Worm (Caenorhabditis elegans) whole organism, young adult: ENCODE data around the gene srd-46.

Source experiments
- C17E4.6 ChIP-seq: fragments of 200-800 bp; sonication (Bioruptor generic); IDR thresholded peaks from 2 replicates; pipeline ENCODE4 v1.3.6; 2022; ENCODE audit warnings: missing genetic modification reagents, missing genetic modification characterization, missing compliant biosample characterization
- F22D6.2 ChIP-seq: sonication (generic microtip); optimal IDR thresholded peaks from 2 replicates; lab custom pipeline; 2016; ENCODE audit warnings: mild to moderate bottlenecking, missing genetic modification characterization, missing compliant biosample characterization
- F55B11.4 ChIP-seq: sonication (generic microtip); optimal IDR thresholded peaks from 2 replicates; lab custom pipeline; 2016; ENCODE audit warnings: missing compliant biosample characterization, missing genetic modification characterization, borderline replicate concordance; ENCODE audit not compliant: insufficient read depth
- Y53G8AR.9 ChIP-seq: fragments of 200-800 bp; sonication (Bioruptor generic); conservative IDR thresholded peaks from 2 replicates; pipeline ENCODE4 v1.3.6; 2022; ENCODE audit warnings: missing genetic modification reagents, missing genetic modification characterization, missing compliant biosample characterization
- akir-1 ChIP-seq: fragments of 200-800 bp; sonication (Bioruptor generic); optimal IDR thresholded peaks from 2 replicates; lab custom pipeline; 2018; ENCODE audit warnings: mild to moderate bottlenecking, missing genetic modification characterization, moderate library complexity, missing compliant biosample characterization
- aptf-2 ChIP-seq: fragments of 200-800 bp; sonication (Bioruptor generic); conservative IDR thresholded peaks from 2 replicates; pipeline ENCODE4 v1.3.6; 2022; ENCODE audit warnings: missing genetic modification reagents, missing genetic modification characterization, missing compliant biosample characterization
- atf-7 ChIP-seq: sonication (generic microtip); optimal IDR thresholded peaks from 2 replicates; lab custom pipeline; 2017; ENCODE audit warnings: mild to moderate bottlenecking, missing genetic modification characterization, missing compliant biosample characterization
- cebp-1 ChIP-seq, 2 experiments: fragments of 200-800 bp in 1 of 2; sonication (Bioruptor generic) in 1 of 2; sonication (generic microtip) in 1 of 2; IDR thresholded peaks in 1 of 2; optimal IDR thresholded peaks in 1 of 2; 2 replicates each; pipeline versions ENCODE4 v1.3.6 to Lab custom; 2017 to 2022; ENCODE audit warnings: missing compliant biosample characterization in 2 of 2, missing genetic modification characterization in 2 of 2, mild to moderate bottlenecking in 1 of 2, missing genetic modification reagents in 1 of 2, moderate library complexity in 1 of 2
- ceh-100 ChIP-seq: fragments of 200-800 bp; sonication (Bioruptor generic); IDR thresholded peaks from 2 replicates; pipeline ENCODE4 v1.3.6; 2022; ENCODE audit warnings: missing genetic modification reagents, missing genetic modification characterization, missing compliant biosample characterization
- ceh-40 ChIP-seq: fragments of 200-800 bp; sonication (Bioruptor generic); IDR thresholded peaks from 2 replicates; pipeline ENCODE4 v1.3.6; 2022; ENCODE audit warnings: missing genetic modification characterization, missing compliant biosample characterization
- dpl-1 ChIP-seq: fragments of 150-350 bp; optimal IDR thresholded peaks from 2 replicates; lab custom pipeline; 2014; ENCODE audit warnings: missing biosample characterization, missing genetic modification reagents, missing genetic modification characterization
- efl-1 ChIP-seq: fragments of 150-350 bp; optimal IDR thresholded peaks from 2 replicates; lab custom pipeline; 2014; ENCODE audit warnings: missing biosample characterization, missing genetic modification reagents, missing genetic modification characterization
- egl-44 ChIP-seq: fragments of 200-800 bp; sonication (Bioruptor generic); IDR thresholded peaks from 2 replicates; pipeline ENCODE4 v1.3.6; 2022; ENCODE audit warnings: missing genetic modification reagents, missing genetic modification characterization, missing compliant biosample characterization
- hmg-1.2 ChIP-seq: fragments of 200-800 bp; sonication (Bioruptor generic); IDR thresholded peaks from 2 replicates; pipeline ENCODE4 v1.3.6; 2022; ENCODE audit warnings: missing genetic modification reagents, missing genetic modification characterization, missing compliant biosample characterization
- hsf-1 ChIP-seq: fragments of 200-800 bp; sonication (Bioruptor generic); IDR thresholded peaks from 2 replicates; pipeline ENCODE4 v1.3.6; 2022; ENCODE audit warnings: missing genetic modification reagents, missing genetic modification characterization, missing compliant biosample characterization
- lin-35 ChIP-seq, 3 experiments: fragments of 150-350 bp in 2 of 3; sonication (generic microtip) in 1 of 3; optimal IDR thresholded peaks; 2 replicates each; lab custom pipeline; 2014 to 2018; ENCODE audit warnings: missing biosample characterization in 3 of 3, missing genetic modification characterization in 3 of 3, missing genetic modification reagents in 3 of 3
- mcd-1 ChIP-seq: fragments of 200-800 bp; sonication (Bioruptor generic); IDR thresholded peaks from 2 replicates; pipeline ENCODE4 v1.3.6; 2022; ENCODE audit warnings: missing genetic modification reagents, missing genetic modification characterization, missing compliant biosample characterization
- nhr-80 ChIP-seq: sonication (generic microtip); optimal IDR thresholded peaks from 2 replicates; lab custom pipeline; 2016; ENCODE audit warnings: missing genetic modification characterization, missing compliant biosample characterization
- pha-4 ChIP-seq: fragments of 150-350 bp; sonication (generic microtip); optimal IDR thresholded peaks from 2 replicates; lab custom pipeline; 2014; ENCODE audit warnings: missing biosample characterization, missing genetic modification reagents, missing genetic modification characterization
- rcor-1 ChIP-seq: fragments of 200-800 bp; sonication (Bioruptor generic); IDR thresholded peaks from 2 replicates; pipeline ENCODE4 v1.3.6; 2022; ENCODE audit warnings: missing genetic modification reagents, missing genetic modification characterization, missing compliant biosample characterization
- rec-8 ChIP-seq, 2 experiments: sonication (generic microtip); optimal IDR thresholded peaks; 2 replicates each; lab custom pipeline; 2016; ENCODE audit warnings: mild to moderate bottlenecking in 2 of 2, missing genetic modification characterization in 2 of 2, missing genetic modification reagents in 2 of 2, missing genotype in 2 of 2, missing biosample characterization in 1 of 2, missing compliant biosample characterization in 1 of 2, moderate library complexity in 1 of 2
- rpc-1 ChIP-seq, 2 experiments: fragments of 150-350 bp in 1 of 2; sonication (generic microtip) in 1 of 2; optimal IDR thresholded peaks; 2 replicates each; lab custom pipeline; 2014 to 2018; ENCODE audit warnings: missing biosample characterization in 1 of 2, missing genetic modification characterization in 1 of 2, missing genetic modification reagents in 1 of 2, missing genotype in 1 of 2
- snpc-1.1 ChIP-seq: sonication (generic microtip); optimal IDR thresholded peaks from 2 replicates; lab custom pipeline; 2017; ENCODE audit warnings: missing genetic modification characterization, mild to moderate bottlenecking, missing compliant biosample characterization, antibody characterized with exemption, moderate library complexity, missing genotype, missing genetic modification reagents; ENCODE audit not compliant: insufficient read depth
- snpc-1.3 ChIP-seq: sonication (generic microtip); optimal IDR thresholded peaks from 2 replicates; lab custom pipeline; 2017; ENCODE audit warnings: missing genetic modification characterization, mild to moderate bottlenecking, missing compliant biosample characterization, antibody characterized with exemption, moderate library complexity, missing genotype, missing genetic modification reagents; ENCODE audit not compliant: insufficient read depth
- somi-1 ChIP-seq: fragments of 200-800 bp; sonication (Bioruptor generic); optimal IDR thresholded peaks from 2 replicates; lab custom pipeline; 2018; ENCODE audit warnings: mild to moderate bottlenecking, missing genetic modification characterization, missing compliant biosample characterization
- tlf-1 ChIP-seq: fragments of 200-800 bp; sonication (Bioruptor generic); optimal IDR thresholded peaks from 2 replicates; lab custom pipeline; 2018; ENCODE audit warnings: mild to moderate bottlenecking, missing genetic modification characterization, missing compliant biosample characterization
- zfh-2 ChIP-seq: fragments of 200-800 bp; sonication (Bioruptor generic); conservative IDR thresholded peaks from 2 replicates; pipeline ENCODE4 v1.3.6; 2022; ENCODE audit warnings: missing genetic modification reagents, missing genetic modification characterization, missing compliant biosample characterization
- ztf-28 ChIP-seq: fragments of 200-800 bp; sonication (Bioruptor generic); IDR thresholded peaks from 2 replicates; pipeline ENCODE4 v1.3.6; 2022; ENCODE audit warnings: missing genetic modification reagents, missing genetic modification characterization, missing compliant biosample characterization

Gene srd-46

DNA sequence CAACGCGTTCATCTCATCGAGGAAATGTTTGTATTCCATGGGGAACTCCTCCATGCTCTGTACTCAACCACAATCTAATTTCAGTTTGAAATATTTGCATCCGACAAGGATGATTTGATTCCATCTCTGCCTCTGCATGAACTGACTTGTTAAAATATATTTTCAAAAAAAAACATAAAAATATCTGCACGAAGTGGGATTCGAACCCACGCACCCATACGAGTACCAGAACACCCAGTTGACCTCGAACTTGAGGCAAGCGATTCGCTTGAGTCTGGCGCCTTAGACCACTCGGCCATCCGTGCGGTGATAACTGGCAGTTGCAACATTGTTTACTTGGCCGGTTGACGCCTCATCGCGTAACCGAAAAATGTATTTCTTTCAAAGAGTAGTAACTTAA, 15.9 kb downstream of the srd-46 start (continued):
- no peak for TF ChIP-seq lin-35 (GFP tag; optimal IDR thresholded peaks at IDR 0.05; lab: Kevin White, UChicago)
- peak; percentile 81 for TF ChIP-seq snpc-1.3 (tag; lab: Kevin White, UChicago)
- no peak for TF ChIP-seq F22D6.2 (tag; lab: Kevin White, UChicago)
- TF ChIP-seq rpc-1 (optimal IDR thresholded peaks at IDR 0.05; lab: Kevin White, UChicago) = peak; percentile 86
- peak; percentile 90 for TF ChIP-seq rpc-1 (tag; optimal IDR thresholded peaks at IDR 0.05; lab: Kevin White, UChicago)
- TF ChIP-seq Y53G8AR.9 (GFP tag; lab: Robert Waterston, UW) = no peak
- TF ChIP-seq aptf-2 (GFP tag; lab: Robert Waterston, UW) = no peak
- TF ChIP-seq ztf-28 (GFP tag; lab: Robert Waterston, UW) = no peak
- TF ChIP-seq hsf-1 (GFP tag; lab: Robert Waterston, UW) = peak; percentile 39; the same call in 1 of the 2 replicates

DNA sequence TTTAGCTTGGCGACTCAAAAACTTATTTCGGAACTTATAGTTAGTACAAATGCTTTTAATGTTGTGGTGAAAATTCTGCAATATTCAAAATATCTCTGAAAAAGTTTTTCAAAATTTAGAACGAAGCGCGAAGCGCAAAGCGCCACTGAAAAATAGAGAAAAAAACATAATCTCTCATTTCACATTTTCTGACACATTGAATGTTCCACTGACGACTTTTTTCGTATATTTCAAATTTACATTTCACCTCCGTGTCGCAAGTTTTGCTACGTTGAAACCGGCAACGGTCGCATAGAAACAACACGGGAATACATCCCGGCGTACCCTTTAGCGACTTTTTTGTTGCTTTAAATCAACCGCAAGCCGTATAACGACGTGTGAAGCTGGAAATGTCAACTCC, 16.4 kb downstream of the srd-46 start, which contains the start of gene F42F12.14:
TSS of gene F42F12.14 (plus strand) at position 301 of the 400 bp plus-strand sequence.
- TF ChIP-seq ceh-100 (GFP tag; lab: Robert Waterston, UW) = no peak

DNA sequence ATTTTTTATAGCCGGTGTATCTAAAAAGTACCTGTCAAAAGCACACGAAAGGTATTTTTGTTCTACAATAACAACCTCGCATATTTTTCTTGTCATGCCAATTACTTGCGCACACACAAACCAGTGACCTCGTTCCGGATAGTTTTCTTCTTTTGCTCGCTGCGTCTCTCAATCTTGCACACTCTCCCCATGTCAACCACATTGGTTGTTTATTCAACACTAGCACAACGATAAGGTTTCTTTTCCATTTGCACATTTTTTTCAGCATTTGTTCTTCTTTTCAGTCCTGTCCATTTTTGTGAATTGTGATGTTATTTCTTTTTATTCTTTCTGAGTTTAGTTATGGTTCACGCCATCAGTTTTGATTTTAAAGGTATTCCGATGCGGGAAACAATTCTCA, 18.3 kb downstream of the srd-46 start, which contains the start of gene F42F12.3:
TSS of gene F42F12.3 (plus strand) at position 372 of the 400 bp plus-strand sequence.
- TF ChIP-seq somi-1 = no peak
- TF ChIP-seq nhr-80 (tag; lab: Kevin White, UChicago) = peak; percentile 21
- TF ChIP-seq, all 124 proteins: peak for 1

DNA sequence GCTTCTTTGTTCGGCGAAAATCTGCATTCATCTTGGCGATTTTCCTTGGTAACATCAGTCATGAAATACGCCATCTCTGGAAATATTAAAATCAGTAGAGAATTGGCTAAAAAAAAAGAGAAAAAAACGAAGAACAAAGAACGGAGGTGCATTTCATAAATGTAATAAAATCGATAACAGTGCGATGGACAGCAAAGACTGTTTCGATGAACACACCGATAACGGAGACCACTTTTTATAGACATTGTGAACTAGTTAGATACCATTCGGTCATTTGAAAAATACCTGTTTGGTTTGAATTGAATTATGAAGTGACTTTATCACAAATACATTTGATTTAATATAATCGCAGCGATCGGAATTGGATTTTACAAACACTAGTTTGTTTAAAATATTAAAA, 21.0 kb downstream of the srd-46 start, which contains the start of gene F42F12.4:
TSS of gene F42F12.4 (minus strand) at position 76 of the 400 bp plus-strand sequence.
- TF ChIP-seq nhr-80 (tag; lab: Kevin White, UChicago) = peak; percentile 39
- TF ChIP-seq F55B11.4 (tag; lab: Kevin White, UChicago) = no peak

DNA sequence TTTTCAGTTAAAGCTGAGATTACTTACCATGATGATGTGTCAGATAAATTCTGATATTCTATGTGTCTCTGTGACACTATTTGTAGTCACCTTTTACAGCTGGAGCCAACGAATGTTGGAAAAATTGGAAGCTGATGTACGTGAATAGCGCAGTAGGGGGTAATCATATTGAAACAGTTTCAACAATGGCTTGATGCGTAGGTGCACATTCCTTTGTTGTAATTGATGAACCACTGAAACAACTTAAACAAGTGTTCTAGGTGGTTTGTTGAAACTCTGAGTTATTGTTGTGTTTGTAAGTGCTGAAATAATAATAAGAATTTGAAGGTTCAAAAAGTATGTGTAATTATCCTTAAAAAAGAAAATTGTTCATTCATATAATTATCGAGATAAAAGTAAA, 24.7 kb downstream of the srd-46 start, which contains the start of gene nspc-12:
TSS of gene nspc-12 (minus strand) at position 101 of the 400 bp plus-strand sequence.
- TF ChIP-seq C17E4.6 (GFP tag; lab: Robert Waterston, UW) (no peak), efl-1 (GFP tag; lab: Kevin White, UChicago) (no peak), atf-7 (tag; lab: Kevin White, UChicago) (no peak), mcd-1 (GFP tag; lab: Robert Waterston, UW) (no peak), dpl-1 (GFP tag; lab: Kevin White, UChicago) (no peak), egl-44 (GFP tag; lab: Robert Waterston, UW) (no peak), snpc-1.3 (tag; lab: Kevin White, UChicago) (no peak), tlf-1 (GFP tag; lab: Kevin White, UChicago) (no peak), ceh-40 (GFP tag; lab: Robert Waterston, UW) (no peak), snpc-1.1 (tag; lab: Kevin White, UChicago) (no peak)

DNA sequence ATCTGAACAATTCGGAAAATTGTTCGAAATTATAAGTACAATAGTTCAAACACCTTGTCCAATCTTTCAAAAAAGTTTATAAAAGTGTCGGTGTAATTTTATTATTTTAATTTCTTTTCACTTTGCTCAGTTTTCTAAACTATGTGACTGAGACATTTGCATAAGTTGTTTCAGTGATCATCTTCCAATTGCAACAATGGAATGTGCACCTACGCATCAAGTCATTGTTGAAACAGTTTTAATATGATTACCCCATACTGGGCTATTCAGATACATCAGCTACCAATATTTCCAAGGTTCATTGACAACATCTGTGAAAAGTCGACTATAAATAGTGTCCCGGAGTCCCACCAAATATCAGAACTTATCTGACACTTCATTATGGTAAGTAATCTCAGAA, 25.2 kb downstream of the srd-46 start, which contains the start of gene nspc-13:
TSS of gene nspc-13 (plus strand) at position 301 of the 400 bp plus-strand sequence.
- no peak for TF ChIP-seq zfh-2
- no peak for TF ChIP-seq rec-8 (tag; optimal IDR thresholded peaks at IDR 0.05; lab: Kevin White, UChicago)
- TF ChIP-seq pha-4 (tag; lab: Kevin White, UChicago) = no peak
- no peak for TF ChIP-seq ceh-40 (GFP tag; lab: Robert Waterston, UW)
- TF ChIP-seq cebp-1 (GFP tag; IDR thresholded peaks at IDR 0.05; lab: Robert Waterston, UW) = no peak
- TF ChIP-seq cebp-1 (tag; optimal IDR thresholded peaks at IDR 0.05; lab: Kevin White, UChicago) = no peak
- TF ChIP-seq hmg-1.2 (GFP tag; lab: Robert Waterston, UW) = no peak
- no peak for TF ChIP-seq somi-1
- TF ChIP-seq rcor-1 (GFP tag; lab: Robert Waterston, UW) = no peak
- no peak for TF ChIP-seq akir-1 (GFP tag; lab: Kevin White, UChicago)
